Worm (Caenorhabditis elegans): ENCODE results near the gene srbc-12.

DNA sequence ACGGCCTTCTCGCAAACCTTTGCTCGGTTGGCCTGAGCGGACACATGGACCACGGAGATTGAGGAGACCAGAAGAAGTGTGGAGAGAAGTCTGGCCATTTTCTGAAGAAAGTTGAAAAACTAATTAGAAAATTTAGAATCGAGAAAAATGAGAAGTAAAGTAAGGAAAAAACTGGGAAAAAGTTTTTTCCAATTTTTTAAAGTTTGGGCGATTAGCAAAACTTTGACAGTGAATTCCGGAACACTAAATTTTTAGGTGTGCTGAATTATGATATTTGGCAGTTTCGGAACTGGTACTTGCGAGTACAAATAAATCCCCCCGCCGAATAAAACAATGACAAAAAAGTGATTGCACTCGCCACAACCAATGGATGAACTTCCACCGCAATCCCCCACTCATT lies 17.1 kb downstream of the srbc-12 start, which contains the start of gene T02B11.3:
- TF ChIP-seq W03F9.2 (tag; optimal IDR thresholded peaks at IDR 0.05) (no peak), dao-5 (tag; optimal IDR thresholded peaks at IDR 0.05) (no peak)

Measured in whole organism, L4/young adult.